Worm (Caenorhabditis elegans) whole organism, late embryonic: Measurements from ENCODE around the gene ZK488.6.

Source experiments
- C08G9.2 ChIP-seq: sonication (generic microtip); optimal IDR thresholded peaks from 2 replicates; lab custom pipeline; 2016; ENCODE audit warnings: mild to moderate bottlenecking, missing genetic modification characterization, moderate library complexity, missing compliant biosample characterization
- C38D4.7 ChIP-seq: fragments of 200-800 bp; sonication (Bioruptor generic); optimal IDR thresholded peaks from 2 replicates; lab custom pipeline; 2018; ENCODE audit warnings: mild to moderate bottlenecking, missing genetic modification characterization, moderate library complexity, missing compliant biosample characterization
- K09A11.1 ChIP-seq: sonication (generic microtip); optimal IDR thresholded peaks from 2 replicates; lab custom pipeline; 2017; ENCODE audit warnings: antibody characterized with exemption, mild to moderate bottlenecking, missing genetic modification characterization, missing compliant biosample characterization; ENCODE audit not compliant: insufficient read depth
- T23F11.4 ChIP-seq: fragments of 200-800 bp; sonication (Bioruptor generic); optimal IDR thresholded peaks from 2 replicates; lab custom pipeline; 2018; ENCODE audit warnings: mild to moderate bottlenecking, missing genetic modification characterization, missing compliant biosample characterization
- ama-1 ChIP-seq: fragments of 150-350 bp; optimal IDR thresholded peaks from 2 replicates; lab custom pipeline; 2014
- ceh-14 ChIP-seq: sonication (generic microtip); optimal IDR thresholded peaks from 2 replicates; lab custom pipeline; 2016; ENCODE audit warnings: missing genotype, missing genetic modification characterization, missing compliant biosample characterization
- ceh-18 ChIP-seq: sonication (generic microtip); optimal IDR thresholded peaks from 2 replicates; lab custom pipeline; 2016; ENCODE audit warnings: missing genetic modification characterization, missing compliant biosample characterization
- ceh-19 ChIP-seq: fragments of 200-800 bp; sonication (Bioruptor generic); optimal IDR thresholded peaks from 2 replicates; lab custom pipeline; 2018; ENCODE audit warnings: mild to moderate bottlenecking, missing genetic modification characterization, missing compliant biosample characterization
- ceh-2 ChIP-seq: sonication (generic microtip); optimal IDR thresholded peaks from 2 replicates; lab custom pipeline; 2016; ENCODE audit warnings: missing genotype, missing genetic modification characterization, missing compliant biosample characterization
- ceh-24 ChIP-seq: sonication (generic microtip); optimal IDR thresholded peaks from 2 replicates; lab custom pipeline; 2016; ENCODE audit warnings: mild to moderate bottlenecking, missing genetic modification characterization, missing compliant biosample characterization
- ceh-34 ChIP-seq: sonication (generic microtip); optimal IDR thresholded peaks from 2 replicates; lab custom pipeline; 2016; ENCODE audit warnings: mild to moderate bottlenecking, missing genetic modification characterization, missing compliant biosample characterization
- ceh-6 ChIP-seq: fragments of 200-800 bp; sonication (Bioruptor generic); optimal IDR thresholded peaks from 2 replicates; lab custom pipeline; 2018; ENCODE audit warnings: mild to moderate bottlenecking, missing genetic modification characterization, missing compliant biosample characterization
- che-1 ChIP-seq: sonication (generic microtip); optimal IDR thresholded peaks from 2 replicates; lab custom pipeline; 2016; ENCODE audit warnings: mild to moderate bottlenecking, missing genetic modification characterization, missing compliant biosample characterization
- dmd-4 ChIP-seq: sonication (generic microtip); optimal IDR thresholded peaks from 2 replicates; lab custom pipeline; 2016; ENCODE audit warnings: borderline replicate concordance, missing genetic modification characterization, missing compliant biosample characterization
- dve-1 ChIP-seq: sonication (generic microtip); optimal IDR thresholded peaks from 2 replicates; lab custom pipeline; 2017; ENCODE audit warnings: antibody characterized with exemption, mild to moderate bottlenecking, missing genetic modification characterization, missing compliant biosample characterization
- eyg-1 ChIP-seq: sonication (generic microtip); optimal IDR thresholded peaks from 2 replicates; lab custom pipeline; 2016; ENCODE audit warnings: missing genotype, missing genetic modification characterization, missing compliant biosample characterization
- fax-1 ChIP-seq: sonication (generic microtip); optimal IDR thresholded peaks from 2 replicates; lab custom pipeline; 2016; ENCODE audit warnings: missing genotype, missing genetic modification characterization, missing compliant biosample characterization
- fkh-10 ChIP-seq: fragments of 150-350 bp; optimal IDR thresholded peaks from 2 replicates; lab custom pipeline; 2014; ENCODE audit warnings: missing biosample characterization, missing genetic modification reagents, missing genetic modification characterization
- fkh-6 ChIP-seq: sonication (generic microtip); optimal IDR thresholded peaks from 2 replicates; lab custom pipeline; 2016; ENCODE audit warnings: missing genetic modification characterization, missing compliant biosample characterization
- gmeb-2 ChIP-seq: sonication (generic microtip); optimal IDR thresholded peaks from 2 replicates; lab custom pipeline; 2016; ENCODE audit warnings: missing genetic modification characterization, inconsistent platforms, missing compliant biosample characterization
- hlh-13 ChIP-seq: fragments of 200-800 bp; sonication (Bioruptor generic); optimal IDR thresholded peaks from 2 replicates; lab custom pipeline; 2018; ENCODE audit warnings: mild to moderate bottlenecking, missing genetic modification characterization, missing compliant biosample characterization
- hlh-15 ChIP-seq: sonication (generic microtip); optimal IDR thresholded peaks from 2 replicates; lab custom pipeline; 2016; ENCODE audit warnings: missing genetic modification characterization, missing compliant biosample characterization
- hlh-6 ChIP-seq: sonication (generic microtip); optimal IDR thresholded peaks from 2 replicates; lab custom pipeline; 2016; ENCODE audit warnings: missing genotype, missing genetic modification characterization, missing compliant biosample characterization
- lim-6 ChIP-seq: sonication (generic microtip); optimal IDR thresholded peaks from 2 replicates; lab custom pipeline; 2016; ENCODE audit warnings: missing genetic modification characterization, missing compliant biosample characterization
- madf-2 ChIP-seq: sonication (generic microtip); optimal IDR thresholded peaks from 2 replicates; lab custom pipeline; 2017; ENCODE audit warnings: missing genetic modification characterization, missing compliant biosample characterization
- nfya-1 ChIP-seq: sonication (generic microtip); optimal IDR thresholded peaks from 2 replicates; lab custom pipeline; 2017; ENCODE audit warnings: missing genetic modification characterization, mild to moderate bottlenecking, missing compliant biosample characterization, antibody characterized with exemption, moderate library complexity
- nhr-11 ChIP-seq: fragments of 150-350 bp; optimal IDR thresholded peaks from 2 replicates; lab custom pipeline; 2014; ENCODE audit warnings: missing biosample characterization, missing genetic modification characterization
- npax-4 ChIP-seq: sonication (generic microtip); optimal IDR thresholded peaks from 2 replicates; lab custom pipeline; 2016; ENCODE audit warnings: missing genetic modification characterization, missing compliant biosample characterization
- odd-2 ChIP-seq: sonication (generic microtip); optimal IDR thresholded peaks from 2 replicates; lab custom pipeline; 2017; ENCODE audit warnings: antibody characterized with exemption, mild to moderate bottlenecking, missing genetic modification characterization, missing compliant biosample characterization
- pag-3 ChIP-seq: sonication (generic microtip); optimal IDR thresholded peaks from 2 replicates; lab custom pipeline; 2016; ENCODE audit warnings: missing compliant biosample characterization, missing genetic modification characterization, borderline replicate concordance
- pha-2 ChIP-seq: sonication (generic microtip); optimal IDR thresholded peaks from 2 replicates; lab custom pipeline; 2017; ENCODE audit warnings: mild to moderate bottlenecking, missing genetic modification characterization, missing compliant biosample characterization
- pros-1 ChIP-seq: fragments of 150-350 bp; optimal IDR thresholded peaks from 2 replicates; lab custom pipeline; 2014; ENCODE audit warnings: missing biosample characterization, missing genetic modification reagents, missing genetic modification characterization
- rnt-1 ChIP-seq: sonication (generic microtip); optimal IDR thresholded peaks from 2 replicates; lab custom pipeline; 2016; ENCODE audit warnings: missing genetic modification characterization, missing compliant biosample characterization
- sox-2 ChIP-seq: fragments of 200-800 bp; sonication (Bioruptor generic); IDR thresholded peaks from 2 replicates; pipeline ENCODE4 v1.3.6; 2022; ENCODE audit warnings: missing genetic modification reagents, missing genetic modification characterization, missing compliant biosample characterization
- syd-9 ChIP-seq: sonication (generic microtip); optimal IDR thresholded peaks from 2 replicates; lab custom pipeline; 2016; ENCODE audit warnings: mild to moderate bottlenecking, missing genetic modification characterization, moderate library complexity, missing compliant biosample characterization
- unc-55 ChIP-seq: sonication (generic microtip); optimal IDR thresholded peaks from 2 replicates; lab custom pipeline; 2017; ENCODE audit warnings: missing biosample characterization, missing genetic modification reagents, missing genetic modification characterization
- zip-5 ChIP-seq: sonication (generic microtip); optimal IDR thresholded peaks from 2 replicates; lab custom pipeline; 2016; ENCODE audit warnings: missing genetic modification characterization, missing compliant biosample characterization

The ZK488.6 gene

DNA sequence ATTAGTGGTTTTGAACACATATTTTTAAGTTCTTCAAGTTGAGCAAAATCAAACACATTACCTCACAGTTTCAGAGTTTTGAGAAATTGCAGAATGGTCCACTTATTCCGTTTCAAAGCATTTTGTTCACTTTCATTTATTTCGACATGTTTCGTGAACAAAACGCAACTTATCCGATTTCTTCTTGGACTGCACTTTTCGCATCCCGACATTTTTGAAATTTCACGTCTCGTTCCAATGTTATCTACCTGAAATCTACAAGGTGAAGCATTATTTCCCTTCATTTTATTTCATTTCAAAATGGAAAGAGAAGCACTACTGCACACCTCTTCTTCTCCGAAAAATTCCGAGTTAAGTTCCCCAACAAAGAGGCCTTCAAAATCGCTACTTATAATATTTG, at the start of gene ZK488.6:
Gene ZK488.6 (plus strand): TSS at position 301 of the 400 bp plus-strand sequence.
- no peak for TF ChIP-seq hlh-15 (tag; lab: Kevin White, UChicago)
- TF ChIP-seq ceh-6 (GFP tag; lab: Kevin White, UChicago) = no peak
- no peak for TF ChIP-seq C38D4.7 (GFP tag; lab: Kevin White, UChicago)
- no peak for TF ChIP-seq lim-6 (tag; lab: Kevin White, UChicago)
- TF ChIP-seq madf-2 (tag; lab: Kevin White, UChicago) = no peak
- no peak for TF ChIP-seq pha-2
- TF ChIP-seq ama-1 = no peak
- no peak for TF ChIP-seq ceh-19 (GFP tag; lab: Kevin White, UChicago)
- no peak for TF ChIP-seq pros-1 (tag; lab: Kevin White, UChicago)
- TF ChIP-seq, all 69 proteins: peak for 0

DNA sequence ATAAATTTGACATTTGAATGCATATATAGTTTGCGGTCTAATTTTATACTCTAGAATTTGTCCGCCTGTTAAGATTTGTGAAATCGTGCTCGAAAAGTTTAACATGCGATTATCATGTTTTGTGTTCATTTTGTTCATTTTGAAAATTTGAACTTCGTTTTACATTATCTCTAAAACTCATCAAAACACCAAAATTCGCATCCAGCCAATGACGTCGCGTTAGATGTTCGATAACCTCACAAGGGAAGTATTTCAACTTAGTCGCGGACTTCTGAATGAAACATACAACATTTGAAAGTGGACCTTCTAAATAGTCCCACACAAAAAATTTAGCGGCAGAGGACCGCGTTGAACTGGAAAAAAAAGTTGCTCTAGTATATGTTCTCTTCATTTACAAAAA, 48.8 kb upstream of the ZK488.6 start:
- TF ChIP-seq ceh-14 (tag; lab: Kevin White, UChicago) (no peak), zip-5 (no peak), hlh-13 (no peak), pha-2 (no peak)
- TF ChIP-seq, all 69 proteins: peak for 0

DNA sequence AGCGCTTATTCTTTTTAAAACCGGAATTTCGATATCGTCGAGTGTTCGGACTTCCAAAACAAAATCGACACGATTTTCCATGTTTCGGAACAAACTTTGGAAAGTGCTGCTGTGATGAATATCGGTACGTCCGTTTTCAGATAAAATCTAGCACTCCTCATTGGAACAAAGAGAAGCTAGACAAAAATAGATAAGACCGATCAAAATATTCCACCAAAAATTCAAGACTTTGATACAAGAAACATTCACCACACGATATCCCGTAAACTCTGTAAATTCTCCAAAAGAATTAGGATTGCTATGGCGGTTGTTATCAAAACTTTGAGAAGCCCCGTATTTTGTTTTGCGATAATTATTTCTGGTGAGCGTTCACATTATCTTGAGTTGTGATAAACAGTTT, 47.1 kb upstream of the ZK488.6 start, which contains the start of gene C14C6.3:
Gene C14C6.3 (plus strand): TSS at position 301 of the 400 bp plus-strand sequence.
- no peak for TF ChIP-seq che-1 (tag; lab: Kevin White, UChicago)
- no peak for TF ChIP-seq odd-2 (tag; lab: Kevin White, UChicago)
- no peak for TF ChIP-seq C08G9.2
- no peak for TF ChIP-seq pha-2
- no peak for TF ChIP-seq dmd-4
- no peak for TF ChIP-seq npax-4 (tag; lab: Kevin White, UChicago)
- no peak for TF ChIP-seq nhr-11 (tag; lab: Kevin White, UChicago)
- no peak for TF ChIP-seq pag-3 (tag; lab: Kevin White, UChicago)
- TF ChIP-seq fkh-10 (GFP tag; lab: Kevin White, UChicago) = no peak
- no peak for TF ChIP-seq ceh-24 (tag; lab: Kevin White, UChicago)
- TF ChIP-seq dve-1 (tag; lab: Kevin White, UChicago) = no peak
- no peak for TF ChIP-seq unc-55 (GFP tag; lab: Kevin White, UChicago)
- TF ChIP-seq zip-5 = no peak
- no peak for TF ChIP-seq ceh-2 (tag; lab: Kevin White, UChicago)
- TF ChIP-seq eyg-1 = no peak
- TF ChIP-seq, all 69 proteins: peak for 0

DNA sequence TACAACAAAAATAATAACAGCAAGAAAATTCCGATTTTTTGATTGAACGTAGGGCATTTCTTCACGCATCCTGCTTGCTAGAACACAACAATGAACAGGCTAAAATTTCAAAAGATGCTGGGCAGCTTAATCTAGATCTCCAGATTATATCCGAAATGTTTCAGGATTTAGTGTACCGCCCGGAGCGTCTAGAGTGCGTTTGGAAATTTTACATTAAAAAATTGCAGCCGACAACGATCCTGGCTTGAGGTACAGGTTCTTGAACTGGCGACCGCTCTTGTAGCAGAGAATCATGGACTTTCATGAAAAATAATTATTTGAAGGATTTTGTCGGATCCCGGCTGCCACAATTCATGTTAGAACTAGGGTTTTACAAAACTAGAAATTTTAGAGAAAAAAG, 42.3 kb upstream of the ZK488.6 start, which contains the start of gene C14C6.6:
Gene C14C6.6 (minus strand): TSS at position 101 of the 400 bp plus-strand sequence.
- TF ChIP-seq T23F11.4 (no peak), npax-4 (tag; lab: Kevin White, UChicago) (no peak), C38D4.7 (GFP tag; lab: Kevin White, UChicago) (no peak), ceh-19 (GFP tag; lab: Kevin White, UChicago) (no peak), sox-2 (no peak), K09A11.1 (no peak), odd-2 (tag; lab: Kevin White, UChicago) (no peak), ceh-18 (tag; lab: Kevin White, UChicago) (no peak), fkh-10 (GFP tag; lab: Kevin White, UChicago) (no peak), hlh-13 (no peak), gmeb-2 (tag; lab: Kevin White, UChicago) (no peak), lim-6 (tag; lab: Kevin White, UChicago) (no peak)

DNA sequence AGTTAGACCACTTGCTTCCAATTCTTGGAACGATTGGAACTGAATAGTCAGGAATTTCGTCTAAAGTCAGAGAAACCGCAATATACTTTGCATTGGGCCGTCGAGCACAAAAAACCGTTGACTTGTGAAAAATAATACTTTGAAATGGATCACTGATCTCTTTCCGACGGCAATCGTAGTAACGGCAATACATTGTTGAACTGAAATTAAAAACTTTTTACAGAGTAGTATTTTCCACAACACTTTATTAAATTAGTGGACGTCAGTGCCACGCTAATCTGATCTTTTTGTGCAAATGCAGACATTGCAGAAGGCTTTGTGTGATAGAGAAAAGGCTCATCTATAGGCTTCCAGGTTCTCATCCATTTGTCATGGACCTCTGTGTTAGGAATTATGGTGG, 37.9 kb upstream of the ZK488.6 start:
- TF ChIP-seq hlh-6 (tag; lab: Kevin White, UChicago) (no peak), ama-1 (no peak), pag-3 (tag; lab: Kevin White, UChicago) (no peak), ceh-6 (GFP tag; lab: Kevin White, UChicago) (no peak), rnt-1 (tag; lab: Kevin White, UChicago) (no peak), pros-1 (tag; lab: Kevin White, UChicago) (no peak), fax-1 (tag; lab: Kevin White, UChicago) (no peak), K09A11.1 (no peak), fkh-6 (tag; lab: Kevin White, UChicago) (no peak), syd-9 (tag; lab: Kevin White, UChicago) (no peak), nfya-1 (tag; lab: Kevin White, UChicago) (no peak), ceh-24 (tag; lab: Kevin White, UChicago) (no peak), C38D4.7 (GFP tag; lab: Kevin White, UChicago) (no peak), ceh-34 (no peak), zip-5 (no peak), hlh-13 (no peak), npax-4 (tag; lab: Kevin White, UChicago) (no peak)
